Fruit fly (Drosophila melanogaster): ENCODE measurements around the gene CG1271.

Gene CG1271

DNA sequence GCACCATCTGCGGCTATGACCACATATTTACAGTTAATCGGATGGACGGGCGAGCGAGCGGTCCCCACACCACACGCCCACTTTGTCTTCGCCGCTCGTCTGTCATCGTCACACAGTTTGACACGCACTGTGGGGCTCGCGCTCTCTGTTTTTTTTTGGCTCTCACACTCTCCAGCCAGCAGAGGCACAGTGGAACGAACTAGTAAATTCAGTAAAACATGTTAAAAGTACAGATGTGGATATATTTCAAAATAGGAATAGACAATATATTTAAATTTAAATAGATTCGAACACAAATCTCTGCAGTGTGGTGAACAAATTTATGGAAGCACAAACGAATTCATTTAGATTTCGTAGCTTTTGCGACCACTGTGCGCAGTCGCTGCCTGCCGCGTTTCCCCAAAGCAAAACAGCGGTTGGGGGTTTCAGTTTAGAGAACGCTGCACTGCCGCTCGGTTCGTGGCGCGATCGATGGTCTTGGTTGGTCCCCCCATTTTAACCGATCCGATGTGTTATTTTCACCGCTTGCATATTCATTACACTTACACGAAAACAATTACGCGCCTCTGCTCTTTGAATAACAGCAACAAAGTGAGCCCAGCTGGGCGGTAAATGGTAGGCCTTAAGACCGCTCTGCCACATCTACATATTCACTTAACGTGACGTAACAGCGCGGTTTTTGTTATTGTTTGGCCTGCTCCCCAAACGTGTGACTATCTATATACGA, 29.0 kb downstream of the CG1271 start (continued):
- TF ChIP-seq Stat92E (GFP tag; optimal IDR thresholded peaks at IDR 0.05) (peak in 1 of 3 experiments; percentile 86), Chrac-16 (GFP tag; optimal IDR thresholded peaks at IDR 0.05) (peak; percentile 99), CG7556 (GFP tag; optimal IDR thresholded peaks at IDR 0.05) (peak; percentile 98), ci (GFP tag; IDR thresholded peaks at IDR 0.05) (peak; percentile 99), CG4360 (GFP tag; IDR thresholded peaks at IDR 0.05) (peak; percentile 83), Aef1 (GFP tag; IDR thresholded peaks at IDR 0.05) (peak; percentile 98), CG18764 (GFP tag; optimal IDR thresholded peaks at IDR 0.05) (peak; percentile 96), Trl (optimal IDR thresholded peaks at IDR 0.05) (peak; percentile 83 to 86), Trl (GFP tag; optimal IDR thresholded peaks at IDR 0.05) (peak; percentile 97), YL-1 (GFP tag; optimal IDR thresholded peaks at IDR 0.05) (peak; percentile 91), tna (GFP tag; IDR thresholded peaks at IDR 0.05; ENCODE audit: partially characterized antibody) (peak; percentile 85), CG3726 (GFP tag; IDR thresholded peaks at IDR 0.05) (peak; percentile 97), CG10979 (tag; optimal IDR thresholded peaks at IDR 0.05) (peak; percentile 98), z (GFP tag; IDR thresholded peaks at IDR 0.05) (peak; percentile 78), gcm (GFP tag; optimal IDR thresholded peaks at IDR 0.05) (peak; percentile 99), CG11456 (GFP tag; IDR thresholded peaks at IDR 0.05) (peak; percentile 98), schlank (tag; optimal IDR thresholded peaks at IDR 0.05) (peak; percentile 98), lbe (GFP tag; optimal IDR thresholded peaks at IDR 0.05) (peak; percentile 98), CG9727 (GFP tag; optimal IDR thresholded peaks at IDR 0.05) (peak; percentile 98), Tbp (GFP tag; optimal IDR thresholded peaks at IDR 0.05) (no peak), CG11723 (GFP tag; optimal IDR thresholded peaks at IDR 0.05) (peak; percentile 98), HmgZ (tag; optimal IDR thresholded peaks at IDR 0.05) (peak; percentile 99), jumu (GFP tag; optimal IDR thresholded peaks at IDR 0.05) (peak; percentile 95), CG34376 (GFP tag; optimal IDR thresholded peaks at IDR 0.05) (peak; percentile 99), ttk (GFP tag; IDR thresholded peaks at IDR 0.05) (peak; percentile 98), zfh1 (GFP tag; IDR thresholded peaks at IDR 0.05) (peak; percentile 99), onecut (GFP tag; IDR thresholded peaks at IDR 0.05) (peak; percentile 96), CG12219 (GFP tag; optimal IDR thresholded peaks at IDR 0.05) (peak; percentile 98), Sox102F (GFP tag; optimal IDR thresholded peaks at IDR 0.05) (peak; percentile 99), ranshi (GFP tag; IDR thresholded peaks at IDR 0.05) (peak; percentile 99), CG10431 (GFP tag; optimal IDR thresholded peaks at IDR 0.05) (peak; percentile 95), CG33557 (GFP tag; optimal IDR thresholded peaks at IDR 0.05) (peak; percentile 96), Oli (tag; optimal IDR thresholded peaks at IDR 0.05) (peak; percentile 99), abd-A (tag; optimal IDR thresholded peaks at IDR 0.05) (peak; percentile 87), CG9609 (GFP tag; optimal IDR thresholded peaks at IDR 0.05) (peak; percentile 95), Ada2b (GFP tag; IDR thresholded peaks at IDR 0.05) (peak; percentile 99), CG9797 (GFP tag; optimal IDR thresholded peaks at IDR 0.05) (peak; percentile 68), CG14050 (GFP tag; IDR thresholded peaks at IDR 0.05) (peak; percentile 98), Vsx1 (GFP tag; optimal IDR thresholded peaks at IDR 0.05) (peak; percentile 96), sc (optimal IDR thresholded peaks at IDR 0.05) (no peak), sc (GFP tag; optimal IDR thresholded peaks at IDR 0.05) (peak; percentile 97), pum (GFP tag; optimal IDR thresholded peaks at IDR 0.05) (peak; percentile 94), prd (optimal IDR thresholded peaks at IDR 0.05) (no peak), prd (GFP tag; IDR thresholded peaks at IDR 0.05) (peak; percentile 99), CG43689 (GFP tag; IDR thresholded peaks at IDR 0.05) (peak; percentile 95), CG10321 (GFP tag; IDR thresholded peaks at IDR 0.05) (peak; percentile 88), CG34224 (GFP tag; IDR thresholded peaks at IDR 0.05; ENCODE audit: partially characterized antibody) (peak; percentile 76), fu2 (GFP tag; optimal IDR thresholded peaks at IDR 0.05) (peak; percentile 93), danr (GFP tag; IDR thresholded peaks at IDR 0.05) (peak; percentile 96), HHEX (GFP tag; optimal IDR thresholded peaks at IDR 0.05) (peak; percentile 99)
